Worm (Caenorhabditis elegans): ENCODE results near the gene C14C10.1.

Gene C14C10.1

DNA sequence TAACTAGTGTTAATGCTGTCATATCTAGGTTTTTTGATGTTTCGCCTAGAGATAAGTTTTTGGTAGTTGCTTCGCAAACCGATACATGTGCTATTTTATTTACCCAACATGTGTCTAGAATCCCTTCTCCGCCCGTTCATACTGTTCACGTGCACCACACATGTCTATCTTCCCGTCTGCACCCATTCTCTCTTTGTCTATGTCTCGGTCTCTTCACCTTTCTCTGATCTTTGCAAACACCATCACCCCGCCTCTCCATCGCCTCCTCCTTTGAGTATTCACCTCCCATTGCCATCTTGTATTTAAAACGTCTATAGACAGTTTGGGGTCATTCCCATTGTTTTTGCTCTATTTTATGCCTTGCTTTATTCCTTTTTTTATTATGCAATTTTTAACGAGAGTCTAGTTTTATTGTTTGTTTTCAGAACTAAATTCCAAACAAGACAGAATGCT lies 49.1 kb downstream of the C14C10.1 start, which contains the start of gene F56H9.2:
TSS of gene F56H9.2 (plus strand) at position 426 of the 453 bp plus-strand sequence.
- peak; percentile 88 for TF ChIP-seq sma-3 (GFP tag; optimal IDR thresholded peaks at IDR 0.05)
- no peak for TF ChIP-seq dmd-4 (tag; optimal IDR thresholded peaks at IDR 0.05)
- no peak for TF ChIP-seq lin-39 (tag; optimal IDR thresholded peaks at IDR 0.05)
- TF ChIP-seq elt-1 (tag; optimal IDR thresholded peaks at IDR 0.05) = no peak
- TF ChIP-seq unc-62 (GFP tag; optimal IDR thresholded peaks at IDR 0.05) = no peak
- no peak for TF ChIP-seq ceh-82 (tag; optimal IDR thresholded peaks at IDR 0.05)
- TF ChIP-seq gmeb-1 (tag; optimal IDR thresholded peaks at IDR 0.05) = peak; percentile 68
- no peak for TF ChIP-seq R02D3.7 (tag; optimal IDR thresholded peaks at IDR 0.05)
- no peak for TF ChIP-seq zag-1 (tag; optimal IDR thresholded peaks at IDR 0.05)
- peak; percentile 92 for TF ChIP-seq nhr-25 (tag; optimal IDR thresholded peaks at IDR 0.05)
- TF ChIP-seq blmp-1 (tag; optimal IDR thresholded peaks at IDR 0.05; ENCODE audit: insufficient read depth) = peak; percentile 79
- TF ChIP-seq alr-1 (tag; optimal IDR thresholded peaks at IDR 0.05) = no peak
- no peak for TF ChIP-seq ZK546.5 (tag; optimal IDR thresholded peaks at IDR 0.05)
- peak; percentile 66 to 80 for TF ChIP-seq mdl-1 (tag; optimal IDR thresholded peaks at IDR 0.05)
- no peak for TF ChIP-seq nhr-11 (tag; optimal IDR thresholded peaks at IDR 0.05)
- TF ChIP-seq nhr-6 (tag; optimal IDR thresholded peaks at IDR 0.05) = no peak
- TF ChIP-seq aly-2 (tag; optimal IDR thresholded peaks at IDR 0.05) = no peak
- TF ChIP-seq Y55F3AM.14 (GFP tag; optimal IDR thresholded peaks at IDR 0.05) = peak; percentile 75
- TF ChIP-seq snpc-4 (tag; optimal IDR thresholded peaks at IDR 0.05) = no peak
- peak; percentile 58 for TF ChIP-seq sem-4 (tag; optimal IDR thresholded peaks at IDR 0.05)
- no peak for TF ChIP-seq peb-1 (tag; optimal IDR thresholded peaks at IDR 0.05)
- peak; percentile 65 for TF ChIP-seq crh-2 (tag; optimal IDR thresholded peaks at IDR 0.05)
- no peak for TF ChIP-seq nhr-10 (tag; optimal IDR thresholded peaks at IDR 0.05)
- TF ChIP-seq ceh-16 (tag; optimal IDR thresholded peaks at IDR 0.05) = peak; percentile 57
- no peak for TF ChIP-seq ztf-11 (tag; optimal IDR thresholded peaks at IDR 0.05)
- no peak for TF ChIP-seq elt-3 (tag; optimal IDR thresholded peaks at IDR 0.05)
- no peak for TF ChIP-seq unc-39 (tag; optimal IDR thresholded peaks at IDR 0.05)
- TF ChIP-seq mab-5 (tag; optimal IDR thresholded peaks at IDR 0.05) = no peak
- no peak for TF ChIP-seq skn-1 (tag; optimal IDR thresholded peaks at IDR 0.05)
- TF ChIP-seq C34F6.9 (tag; optimal IDR thresholded peaks at IDR 0.05) = peak; percentile 60
- no peak for TF ChIP-seq nhr-12 (tag; optimal IDR thresholded peaks at IDR 0.05)
- no peak for TF ChIP-seq mbf-1 (tag; optimal IDR thresholded peaks at IDR 0.05)
- TF ChIP-seq lin-13 (GFP tag; optimal IDR thresholded peaks at IDR 0.05) = peak; percentile 47
- TF ChIP-seq nhr-237 (tag; optimal IDR thresholded peaks at IDR 0.05) = no peak
- peak; percentile 62 for TF ChIP-seq fos-1 (tag; optimal IDR thresholded peaks at IDR 0.05)
- peak in 1 of 2 experiments; percentile 60 for TF ChIP-seq lsy-2 (tag; optimal IDR thresholded peaks at IDR 0.05)
- TF ChIP-seq nhr-129 (tag; optimal IDR thresholded peaks at IDR 0.05) = peak; percentile 90
- no peak for TF ChIP-seq ztf-1 (GFP tag; conservative IDR thresholded peaks at IDR 0.05)
- TF ChIP-seq ama-1 (optimal IDR thresholded peaks at IDR 0.05) = peak; percentile 69
- peak; percentile 93 for TF ChIP-seq F13H6.1 (tag; optimal IDR thresholded peaks at IDR 0.05)
- TF ChIP-seq sma-9 (GFP tag; optimal IDR thresholded peaks at IDR 0.05) = peak; percentile 99
- TF ChIP-seq sma-9 (tag; optimal IDR thresholded peaks at IDR 0.05) = no peak
- no peak for TF ChIP-seq nhr-23 (tag; optimal IDR thresholded peaks at IDR 0.05)
- peak; percentile 90 for TF ChIP-seq egl-27 (tag; optimal IDR thresholded peaks at IDR 0.05)
- peak; percentile 85 for TF ChIP-seq nhr-21 (tag; optimal IDR thresholded peaks at IDR 0.05)
- TF ChIP-seq lin-11 (tag; optimal IDR thresholded peaks at IDR 0.05) = no peak
- TF ChIP-seq ztf-4 (tag; optimal IDR thresholded peaks at IDR 0.05) = peak; percentile 56
- no peak for TF ChIP-seq nhr-77 (tag; optimal IDR thresholded peaks at IDR 0.05)
- TF ChIP-seq unc-55 (GFP tag; optimal IDR thresholded peaks at IDR 0.05) = peak; percentile 39

Data from whole organism, L2 larva.